Fruit fly (Drosophila melanogaster): ENCODE results near the gene CG14294.

CG14294 gene

dm6 chr3R:18905921-18906878 lies 4.1 kb upstream of the CG14294 start, which contains the start of gene EndoA (continued):
- TF ChIP-seq Vsx1 (GFP tag; optimal IDR thresholded peaks at IDR 0.05) (no peak), CG10366 (GFP tag; IDR thresholded peaks at IDR 0.05) (no peak), Lhr (GFP tag; optimal IDR thresholded peaks at IDR 0.05) (peak; percentile 56), Dbx (GFP tag; IDR thresholded peaks at IDR 0.05) (0 out of 3 replicates have a peak, but pooled peaks have one; percentile 52), dmrt99B (tag; optimal IDR thresholded peaks at IDR 0.05) (peak; percentile 52), kni (GFP tag; optimal IDR thresholded peaks at IDR 0.05) (no peak), phol (tag; optimal IDR thresholded peaks at IDR 0.05) (peak; percentile 59), CG3065 (GFP tag; optimal IDR thresholded peaks at IDR 0.05) (no peak), fd3F (GFP tag; optimal IDR thresholded peaks at IDR 0.05) (peak; percentile 6), CG7928 (GFP tag; optimal IDR thresholded peaks at IDR 0.05) (no peak), ftz-f1 (GFP tag; optimal IDR thresholded peaks at IDR 0.05) (peak; percentile 42), mld (GFP tag; IDR thresholded peaks at IDR 0.05; ENCODE audit: partially characterized antibody) (no peak), Stat92E (GFP tag; optimal IDR thresholded peaks at IDR 0.05) (peak in 1 of 3 experiments; percentile 15), CG14710 (tag; optimal IDR thresholded peaks at IDR 0.05) (peak; percentile 58), maf-S (GFP tag; optimal IDR thresholded peaks at IDR 0.05) (no peak), CG15269 (tag; optimal IDR thresholded peaks at IDR 0.05) (peak; percentile 60), Fer1 (GFP tag; optimal IDR thresholded peaks at IDR 0.05) (peak; percentile 58), ind (GFP tag; optimal IDR thresholded peaks at IDR 0.05) (peak; percentile 28), BEAF-32 (GFP tag; optimal IDR thresholded peaks at IDR 0.05) (peak; percentile 87), exex (tag; optimal IDR thresholded peaks at IDR 0.05) (peak; percentile 26), CG30403 (GFP tag; optimal IDR thresholded peaks at IDR 0.05) (peak; percentile 40), CG9932 (GFP tag; IDR thresholded peaks at IDR 0.05) (peak; percentile 63; the same call in 1 of the 2 replicates), CG2678 (tag; optimal IDR thresholded peaks at IDR 0.05) (peak; percentile 75), CG2875 (GFP tag; optimal IDR thresholded peaks at IDR 0.05) (peak; percentile 18), Nf-YC (tag; optimal IDR thresholded peaks at IDR 0.05) (peak; percentile 78), stwl (tag; optimal IDR thresholded peaks at IDR 0.05) (peak; percentile 78), CG16813 (GFP tag; IDR thresholded peaks at IDR 0.05; ENCODE audit: partially characterized antibody) (peak; percentile 82), row (GFP tag; IDR thresholded peaks at IDR 0.05) (peak; percentile 79), gcm (GFP tag; optimal IDR thresholded peaks at IDR 0.05) (peak; percentile 44), Hsf (GFP tag; optimal IDR thresholded peaks at IDR 0.05) (peak; percentile 5), CG4854 (GFP tag; optimal IDR thresholded peaks at IDR 0.05) (no peak), CG34422 (GFP tag; IDR thresholded peaks at IDR 0.05) (peak; percentile 31; the same call in 1 of the 3 replicates), so (GFP tag; IDR thresholded peaks at IDR 0.05) (no peak), CG17829 (tag; optimal IDR thresholded peaks at IDR 0.05) (peak; percentile 72), pan (optimal IDR thresholded peaks at IDR 0.05) (no peak), pan (GFP tag; optimal IDR thresholded peaks at IDR 0.05 in 1 of 2, IDR thresholded peaks at IDR 0.05 in 1 of 2) (peak in 1 of 2 experiments; percentile 64), Doc3 (GFP tag; IDR thresholded peaks at IDR 0.05; ENCODE audit: partially characterized antibody) (peak; percentile 57; the same call in 2 of the 3 replicates), CG12391 (tag; optimal IDR thresholded peaks at IDR 0.05) (peak; percentile 73), Gug (GFP tag; IDR thresholded peaks at IDR 0.05) (no peak), CG13287 (GFP tag; IDR thresholded peaks at IDR 0.05; ENCODE audit: partially characterized antibody) (peak; percentile 83), tx (GFP tag; optimal IDR thresholded peaks at IDR 0.05) (no peak), tin (GFP tag; optimal IDR thresholded peaks at IDR 0.05) (peak; percentile 51), NFAT (GFP tag; IDR thresholded peaks at IDR 0.05) (peak; percentile 24; the same call in 1 of the 2 replicates), Ets65A (GFP tag) (no peak), ATbp (GFP tag; optimal IDR thresholded peaks at IDR 0.05) (peak; percentile 2), nmo (GFP tag; optimal IDR thresholded peaks at IDR 0.05) (peak; percentile 71), CG1233 (GFP tag; optimal IDR thresholded peaks at IDR 0.05) (peak; percentile 31)

Measured in whole organism, embryonic.